Worm (Caenorhabditis elegans) whole organism, L4 larva: ENCODE measurements around the gene srbc-59.

Experiments
- ama-1 ChIP-seq: fragments of 150-350 bp; optimal IDR thresholded peaks from 2 replicates; lab custom pipeline; 2014; ENCODE audit warnings: inconsistent platforms, mixed read lengths
- fkh-10 ChIP-seq: fragments of 150-350 bp; optimal IDR thresholded peaks from 2 replicates; lab custom pipeline; 2014; ENCODE audit warnings: missing biosample characterization, missing genetic modification reagents, missing genetic modification characterization
- jun-1 ChIP-seq: fragments of 150-350 bp; optimal IDR thresholded peaks from 2 replicates; lab custom pipeline; 2014; ENCODE audit warnings: missing biosample characterization, missing genetic modification reagents, missing genetic modification characterization
- lir-3 ChIP-seq: sonication (generic microtip); optimal IDR thresholded peaks from 2 replicates; lab custom pipeline; 2016; ENCODE audit warnings: mild to moderate bottlenecking, missing genetic modification characterization, missing compliant biosample characterization
- nhr-237 ChIP-seq: sonication (generic microtip); optimal IDR thresholded peaks from 2 replicates; lab custom pipeline; 2017; ENCODE audit warnings: missing biosample characterization, missing genetic modification characterization
- nhr-25 ChIP-seq: sonication (generic microtip); optimal IDR thresholded peaks from 2 replicates; lab custom pipeline; 2017; ENCODE audit warnings: missing genetic modification characterization, mild to moderate bottlenecking, missing compliant biosample characterization, antibody characterized with exemption, moderate library complexity, borderline replicate concordance; ENCODE audit not compliant: insufficient read depth
- nhr-41 ChIP-seq: fragments of 200-800 bp; sonication (Bioruptor generic); IDR thresholded peaks from 2 replicates; pipeline ENCODE4 v1.3.6; 2022; ENCODE audit warnings: missing genetic modification reagents, missing genetic modification characterization, missing compliant biosample characterization
- nhr-42 ChIP-seq: fragments of 200-800 bp; sonication (Bioruptor generic); IDR thresholded peaks from 2 replicates; pipeline ENCODE4 v1.3.6; 2022; ENCODE audit warnings: missing genetic modification characterization, missing compliant biosample characterization
- unc-62 ChIP-seq, 3 experiments: fragments of 150-350 bp in 1 of 3; sonication (generic microtip); optimal IDR thresholded peaks in 2 of 3; peaks in 1 of 3; 1 replicate in 1 of 3; 2 replicates in 2 of 3; lab custom pipeline; 2014 to 2017; ENCODE audit warnings: missing biosample characterization in 3 of 3, missing genetic modification characterization in 3 of 3, missing genetic modification reagents in 3 of 3, missing genotype in 1 of 3
- zag-1 ChIP-seq: fragments of 150-350 bp; optimal IDR thresholded peaks from 2 replicates; lab custom pipeline; 2014; ENCODE audit warnings: missing biosample characterization, missing genetic modification characterization
- zip-11 ChIP-seq: fragments of 200-800 bp; sonication (Bioruptor generic); IDR thresholded peaks from 2 replicates; pipeline ENCODE4 v1.3.6; 2022; ENCODE audit warnings: missing genetic modification characterization, missing compliant biosample characterization
- zip-2 ChIP-seq: fragments of 150-350 bp; optimal IDR thresholded peaks from 2 replicates; lab custom pipeline; 2014; ENCODE audit warnings: missing biosample characterization, missing genetic modification characterization

ce11 chrV:813101-813500 is 34.7 kb downstream of the srbc-59 start, which contains the start of gene R13D11.10:
- TF ChIP-seq nhr-25 (tag; lab: Kevin White, UChicago) (no peak), zip-11 (no peak), zag-1 (tag; lab: Kevin White, UChicago) (no peak), fkh-10 (GFP tag; lab: Kevin White, UChicago) (no peak), nhr-41 (GFP tag; lab: Robert Waterston, UW) (no peak), zip-2 (tag; lab: Kevin White, UChicago) (no peak), nhr-237 (tag; lab: Kevin White, UChicago) (no peak), jun-1 (no peak), unc-62 (GFP tag; optimal IDR thresholded peaks at IDR 0.05 in 1 of 2; lab: Kevin White, UChicago) (no peak), unc-62 (tag; optimal IDR thresholded peaks at IDR 0.05; lab: Kevin White, UChicago) (no peak), nhr-42 (GFP tag; lab: Robert Waterston, UW) (no peak), ama-1 (lab: Kevin White, UChicago) (no peak), lir-3 (tag; lab: Kevin White, UChicago) (no peak)
